Worm (Caenorhabditis elegans) whole organism, L1 larva: Measurements from ENCODE around the gene Y49E10.10.

ENCODE experiments used
- C04F5.9 ChIP-seq: sonication (generic microtip); optimal IDR thresholded peaks from 2 replicates; lab custom pipeline; 2016; ENCODE audit warnings: missing genetic modification characterization, missing compliant biosample characterization
- aha-1 ChIP-seq: fragments of 150-350 bp; optimal IDR thresholded peaks from 2 replicates; lab custom pipeline; 2014; ENCODE audit warnings: missing biosample characterization, missing genetic modification characterization
- ama-1 ChIP-seq: fragments of 150-350 bp; optimal IDR thresholded peaks from 2 replicates; lab custom pipeline; 2014
- fkh-10 ChIP-seq: sonication (generic microtip); optimal IDR thresholded peaks from 2 replicates; lab custom pipeline; 2017; ENCODE audit warnings: missing biosample characterization, missing genetic modification reagents, missing genetic modification characterization
- lin-35 ChIP-seq, 2 experiments: fragments of 150-350 bp; optimal IDR thresholded peaks; 2 replicates each; lab custom pipeline; 2014; ENCODE audit warnings: missing biosample characterization in 2 of 2, missing genetic modification characterization in 2 of 2, missing genetic modification reagents in 2 of 2
- mef-2 ChIP-seq: fragments of 150-350 bp; optimal IDR thresholded peaks from 2 replicates; lab custom pipeline; 2014; ENCODE audit warnings: missing biosample characterization, missing genetic modification characterization
- nhr-11 ChIP-seq: fragments of 150-350 bp; optimal IDR thresholded peaks from 2 replicates; lab custom pipeline; 2014; ENCODE audit warnings: missing biosample characterization, missing genetic modification characterization
- nhr-237 ChIP-seq: fragments of 150-350 bp; optimal IDR thresholded peaks from 2 replicates; lab custom pipeline; 2014; ENCODE audit warnings: missing biosample characterization, missing genetic modification characterization
- nhr-28 ChIP-seq: fragments of 150-350 bp; optimal IDR thresholded peaks from 2 replicates; lab custom pipeline; 2014; ENCODE audit warnings: missing biosample characterization, missing genetic modification characterization
- nhr-77 ChIP-seq: fragments of 150-350 bp; optimal IDR thresholded peaks from 2 replicates; lab custom pipeline; 2014; ENCODE audit warnings: missing biosample characterization, missing genetic modification characterization
- snpc-4 ChIP-seq: fragments of 150-350 bp; optimal IDR thresholded peaks from 2 replicates; lab custom pipeline; 2014; ENCODE audit warnings: missing biosample characterization, missing genetic modification characterization
- unc-62 ChIP-seq: fragments of 150-350 bp; optimal IDR thresholded peaks from 2 replicates; lab custom pipeline; 2014; ENCODE audit warnings: missing biosample characterization, missing genetic modification reagents, missing genetic modification characterization
- xbp-1 ChIP-seq: sonication (generic microtip); optimal IDR thresholded peaks from 2 replicates; lab custom pipeline; 2016; ENCODE audit warnings: missing genetic modification characterization, missing compliant biosample characterization
- ztf-11 ChIP-seq, 2 experiments: sonication (generic microtip); optimal IDR thresholded peaks; 2 replicates each; lab custom pipeline; 2016 to 2017; ENCODE audit warnings: missing genetic modification characterization in 2 of 2, missing biosample characterization in 1 of 2, missing compliant biosample characterization in 1 of 2

DNA sequence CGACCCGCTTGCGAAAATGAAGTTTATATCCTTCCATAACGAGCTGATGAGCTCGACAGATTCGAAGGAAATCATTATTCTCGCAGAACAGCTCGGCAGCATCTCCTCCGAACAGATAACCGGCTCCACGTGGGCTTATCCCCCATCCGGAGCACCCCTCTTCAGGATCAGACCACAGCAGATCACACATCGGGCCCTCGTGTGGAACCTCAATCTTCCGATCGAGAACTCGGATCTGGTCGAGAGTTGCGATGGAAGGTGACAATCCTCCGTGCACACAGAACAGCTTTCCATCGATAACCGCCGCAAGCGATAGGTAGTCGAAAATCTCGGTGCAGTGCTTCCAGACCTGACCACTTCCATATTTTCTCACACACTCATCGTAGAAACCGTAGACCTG, 19.7 kb upstream of the Y49E10.10 start:
- TF ChIP-seq C04F5.9 (tag; lab: Kevin White, UChicago) (no peak), nhr-28 (tag; lab: Kevin White, UChicago) (no peak), nhr-237 (tag; lab: Kevin White, UChicago) (no peak), fkh-10 (GFP tag; lab: Kevin White, UChicago) (no peak), xbp-1 (tag; lab: Kevin White, UChicago) (no peak), lin-35 (GFP tag; optimal IDR thresholded peaks at IDR 0.05; lab: Kevin White, UChicago) (no peak), aha-1 (tag; lab: Kevin White, UChicago) (no peak), nhr-11 (tag; lab: Kevin White, UChicago) (no peak), ztf-11 (tag; optimal IDR thresholded peaks at IDR 0.05; lab: Kevin White, UChicago) (no peak), nhr-77 (tag; lab: Kevin White, UChicago) (no peak), snpc-4 (no peak), unc-62 (GFP tag; lab: Kevin White, UChicago) (no peak), mef-2 (tag; lab: Kevin White, UChicago) (no peak), ama-1 (lab: Kevin White, UChicago) (no peak)
